Worm (Caenorhabditis elegans): ENCODE measurements around the gene sru-38.

DNA sequence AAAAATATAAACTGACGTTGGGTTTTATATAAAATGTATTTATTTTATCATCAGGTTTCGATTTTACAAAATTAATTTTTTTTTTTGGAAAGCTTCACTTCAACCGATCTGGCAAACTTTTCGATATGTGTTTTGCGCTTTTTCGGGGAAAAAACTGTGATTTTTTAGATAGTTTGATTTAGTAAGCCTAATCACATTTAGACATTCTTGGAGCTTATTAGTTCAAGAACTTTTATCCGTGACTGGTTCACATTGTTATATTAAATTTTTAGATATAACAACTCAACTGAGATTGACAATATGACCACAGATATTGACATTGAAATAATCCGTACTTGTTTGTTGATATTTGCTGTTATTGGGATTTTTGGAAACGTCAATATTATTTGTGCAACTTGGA lies 1.8 kb upstream of the sru-38 start, which contains the start of gene srsx-21:
- TF ChIP-seq flt-1 (GFP tag; IDR thresholded peaks at IDR 0.05) (no peak), hnd-1 (tag; optimal IDR thresholded peaks at IDR 0.05) (no peak)

Data from whole organism, early embryonic.